Worm (Caenorhabditis elegans) whole organism, L2 larva: ENCODE measurements around the gene M60.4.

Experiments
- alr-1 ChIP-seq: fragments of 150-350 bp; optimal IDR thresholded peaks from 2 replicates; lab custom pipeline; 2014; ENCODE audit warnings: missing biosample characterization, missing genetic modification characterization
- skn-1 ChIP-seq: sonication (generic microtip); optimal IDR thresholded peaks from 2 replicates; lab custom pipeline; 2017; ENCODE audit warnings: missing biosample characterization, missing genetic modification characterization
- sma-9 ChIP-seq, 2 experiments: fragments of 150-350 bp in 1 of 2; sonication (generic microtip) in 1 of 2; optimal IDR thresholded peaks; 2 replicates each; lab custom pipeline; 2014 to 2016; ENCODE audit warnings: missing genetic modification characterization in 2 of 2, mild to moderate bottlenecking in 1 of 2, missing biosample characterization in 1 of 2, missing compliant biosample characterization in 1 of 2, missing genetic modification reagents in 1 of 2, moderate library complexity in 1 of 2
- snpc-4 ChIP-seq: fragments of 150-350 bp; optimal IDR thresholded peaks from 2 replicates; lab custom pipeline; 2014; ENCODE audit warnings: missing biosample characterization, missing genetic modification characterization
- ztf-4 ChIP-seq: fragments of 150-350 bp; optimal IDR thresholded peaks from 2 replicates; lab custom pipeline; 2014; ENCODE audit warnings: missing biosample characterization, missing genetic modification characterization

- TF ChIP-seq skn-1 (tag; lab: Kevin White, UChicago) (no peak), snpc-4 (tag; lab: Kevin White, UChicago) (no peak), ztf-4 (tag; lab: Kevin White, UChicago) (no peak), sma-9 (GFP tag; optimal IDR thresholded peaks at IDR 0.05; lab: Kevin White, UChicago) (no peak), sma-9 (tag; optimal IDR thresholded peaks at IDR 0.05; lab: Kevin White, UChicago) (no peak), alr-1 (tag; lab: Kevin White, UChicago) (no peak)
These were observed 19.2 kb downstream of the M60.4 start for ce11 chrX:8216957-8217356.
